Worm (Caenorhabditis elegans) whole organism, late embryonic: ENCODE results near the gene ucr-1.
A peak's percentile ranks its signal among the peaks of the same experiment; 100 is the strongest.

Source experiments
- C38D4.7 ChIP-seq: fragments of 200-800 bp; sonication (Bioruptor generic); optimal IDR thresholded peaks from 2 replicates; lab custom pipeline; 2018; ENCODE audit warnings: mild to moderate bottlenecking, missing genetic modification characterization, moderate library complexity, missing compliant biosample characterization
- F13H6.1 ChIP-seq: sonication (generic microtip); optimal IDR thresholded peaks from 2 replicates; lab custom pipeline; 2016; ENCODE audit warnings: missing genetic modification characterization, missing compliant biosample characterization
- K02D7.2 ChIP-seq: sonication (generic microtip); optimal IDR thresholded peaks from 2 replicates; lab custom pipeline; 2017; ENCODE audit warnings: mild to moderate bottlenecking, missing genetic modification characterization, missing compliant biosample characterization
- T23F11.4 ChIP-seq: fragments of 200-800 bp; sonication (Bioruptor generic); optimal IDR thresholded peaks from 2 replicates; lab custom pipeline; 2018; ENCODE audit warnings: mild to moderate bottlenecking, missing genetic modification characterization, missing compliant biosample characterization
- Y22D7AL.16 ChIP-seq: sonication (generic microtip); optimal IDR thresholded peaks from 2 replicates; lab custom pipeline; 2016; ENCODE audit warnings: missing genetic modification characterization, missing compliant biosample characterization
- ama-1 ChIP-seq: fragments of 150-350 bp; optimal IDR thresholded peaks from 2 replicates; lab custom pipeline; 2014
- ceh-14 ChIP-seq: sonication (generic microtip); optimal IDR thresholded peaks from 2 replicates; lab custom pipeline; 2016; ENCODE audit warnings: missing genotype, missing genetic modification characterization, missing compliant biosample characterization
- ceh-18 ChIP-seq: sonication (generic microtip); optimal IDR thresholded peaks from 2 replicates; lab custom pipeline; 2016; ENCODE audit warnings: missing genetic modification characterization, missing compliant biosample characterization
- ceh-19 ChIP-seq: fragments of 200-800 bp; sonication (Bioruptor generic); optimal IDR thresholded peaks from 2 replicates; lab custom pipeline; 2018; ENCODE audit warnings: mild to moderate bottlenecking, missing genetic modification characterization, missing compliant biosample characterization
- ceh-2 ChIP-seq: sonication (generic microtip); optimal IDR thresholded peaks from 2 replicates; lab custom pipeline; 2016; ENCODE audit warnings: missing genotype, missing genetic modification characterization, missing compliant biosample characterization
- ceh-22 ChIP-seq: sonication (generic microtip); optimal IDR thresholded peaks from 2 replicates; lab custom pipeline; 2017; ENCODE audit warnings: missing biosample characterization, missing genetic modification characterization
- ceh-31 ChIP-seq: sonication (generic microtip); optimal IDR thresholded peaks from 2 replicates; lab custom pipeline; 2016; ENCODE audit warnings: missing genetic modification characterization, missing compliant biosample characterization
- ceh-34 ChIP-seq: sonication (generic microtip); optimal IDR thresholded peaks from 2 replicates; lab custom pipeline; 2016; ENCODE audit warnings: mild to moderate bottlenecking, missing genetic modification characterization, missing compliant biosample characterization
- ceh-45 ChIP-seq: fragments of 200-800 bp; sonication (Bioruptor generic); IDR thresholded peaks from 2 replicates; pipeline ENCODE4 v1.3.6; 2022; ENCODE audit warnings: missing genetic modification reagents, missing genetic modification characterization, missing compliant biosample characterization
- ceh-48 ChIP-seq: sonication (generic microtip); optimal IDR thresholded peaks from 2 replicates; lab custom pipeline; 2016; ENCODE audit warnings: missing genetic modification characterization, inconsistent platforms, missing compliant biosample characterization
- ceh-6 ChIP-seq: fragments of 200-800 bp; sonication (Bioruptor generic); optimal IDR thresholded peaks from 2 replicates; lab custom pipeline; 2018; ENCODE audit warnings: mild to moderate bottlenecking, missing genetic modification characterization, missing compliant biosample characterization
- che-1 ChIP-seq: sonication (generic microtip); optimal IDR thresholded peaks from 2 replicates; lab custom pipeline; 2016; ENCODE audit warnings: mild to moderate bottlenecking, missing genetic modification characterization, missing compliant biosample characterization
- dmd-4 ChIP-seq: sonication (generic microtip); optimal IDR thresholded peaks from 2 replicates; lab custom pipeline; 2016; ENCODE audit warnings: borderline replicate concordance, missing genetic modification characterization, missing compliant biosample characterization
- dve-1 ChIP-seq: sonication (generic microtip); optimal IDR thresholded peaks from 2 replicates; lab custom pipeline; 2017; ENCODE audit warnings: antibody characterized with exemption, mild to moderate bottlenecking, missing genetic modification characterization, missing compliant biosample characterization
- elt-4 ChIP-seq: sonication (generic microtip); optimal IDR thresholded peaks from 2 replicates; lab custom pipeline; 2016; ENCODE audit warnings: missing genetic modification characterization, missing compliant biosample characterization
- ets-4 ChIP-seq: sonication (generic microtip); optimal IDR thresholded peaks from 2 replicates; lab custom pipeline; 2016; ENCODE audit warnings: missing genetic modification characterization, missing compliant biosample characterization
- eyg-1 ChIP-seq: sonication (generic microtip); optimal IDR thresholded peaks from 2 replicates; lab custom pipeline; 2016; ENCODE audit warnings: missing genotype, missing genetic modification characterization, missing compliant biosample characterization
- fax-1 ChIP-seq: sonication (generic microtip); optimal IDR thresholded peaks from 2 replicates; lab custom pipeline; 2016; ENCODE audit warnings: missing genotype, missing genetic modification characterization, missing compliant biosample characterization
- fkh-10 ChIP-seq: fragments of 150-350 bp; optimal IDR thresholded peaks from 2 replicates; lab custom pipeline; 2014; ENCODE audit warnings: missing biosample characterization, missing genetic modification reagents, missing genetic modification characterization
- gmeb-2 ChIP-seq: sonication (generic microtip); optimal IDR thresholded peaks from 2 replicates; lab custom pipeline; 2016; ENCODE audit warnings: missing genetic modification characterization, inconsistent platforms, missing compliant biosample characterization
- hlh-13 ChIP-seq: fragments of 200-800 bp; sonication (Bioruptor generic); optimal IDR thresholded peaks from 2 replicates; lab custom pipeline; 2018; ENCODE audit warnings: mild to moderate bottlenecking, missing genetic modification characterization, missing compliant biosample characterization
- hlh-30 ChIP-seq: sonication (generic microtip); optimal IDR thresholded peaks from 2 replicates; lab custom pipeline; 2017; ENCODE audit warnings: antibody characterized with exemption, missing genetic modification characterization, missing compliant biosample characterization; ENCODE audit not compliant: insufficient read depth
- hlh-6 ChIP-seq: sonication (generic microtip); optimal IDR thresholded peaks from 2 replicates; lab custom pipeline; 2016; ENCODE audit warnings: missing genotype, missing genetic modification characterization, missing compliant biosample characterization
- hlh-8 ChIP-seq: sonication (generic microtip); optimal IDR thresholded peaks from 2 replicates; lab custom pipeline; 2016; ENCODE audit warnings: missing genotype, missing genetic modification characterization, missing compliant biosample characterization
- madf-2 ChIP-seq: sonication (generic microtip); optimal IDR thresholded peaks from 2 replicates; lab custom pipeline; 2017; ENCODE audit warnings: missing genetic modification characterization, missing compliant biosample characterization
- mec-3 ChIP-seq: sonication (generic microtip); optimal IDR thresholded peaks from 2 replicates; lab custom pipeline; 2016; ENCODE audit warnings: borderline replicate concordance, missing genetic modification characterization, missing compliant biosample characterization
- nfya-1 ChIP-seq: sonication (generic microtip); optimal IDR thresholded peaks from 2 replicates; lab custom pipeline; 2017; ENCODE audit warnings: missing genetic modification characterization, mild to moderate bottlenecking, missing compliant biosample characterization, antibody characterized with exemption, moderate library complexity
- nhr-11 ChIP-seq: fragments of 150-350 bp; optimal IDR thresholded peaks from 2 replicates; lab custom pipeline; 2014; ENCODE audit warnings: missing biosample characterization, missing genetic modification characterization
- nhr-232 ChIP-seq: sonication (generic microtip); optimal IDR thresholded peaks from 2 replicates; lab custom pipeline; 2016; ENCODE audit warnings: missing genetic modification characterization, missing compliant biosample characterization
- pag-3 ChIP-seq: sonication (generic microtip); optimal IDR thresholded peaks from 2 replicates; lab custom pipeline; 2016; ENCODE audit warnings: missing compliant biosample characterization, missing genetic modification characterization, borderline replicate concordance
- pat-9 ChIP-seq: fragments of 200-800 bp; sonication (Bioruptor generic); optimal IDR thresholded peaks from 2 replicates; lab custom pipeline; 2018; ENCODE audit warnings: mild to moderate bottlenecking, missing genetic modification characterization, moderate library complexity, missing compliant biosample characterization
- pha-2 ChIP-seq: sonication (generic microtip); optimal IDR thresholded peaks from 2 replicates; lab custom pipeline; 2017; ENCODE audit warnings: mild to moderate bottlenecking, missing genetic modification characterization, missing compliant biosample characterization
- pha-4 ChIP-seq: fragments of 150-350 bp; optimal IDR thresholded peaks from 2 replicates; lab custom pipeline; 2018; ENCODE audit warnings: missing biosample characterization, missing genetic modification reagents, missing genetic modification characterization
- pqm-1 ChIP-seq: sonication (generic microtip); optimal IDR thresholded peaks from 2 replicates; lab custom pipeline; 2016; ENCODE audit warnings: missing genetic modification characterization, missing compliant biosample characterization
- ref-2 ChIP-seq: sonication (generic microtip); optimal IDR thresholded peaks from 2 replicates; lab custom pipeline; 2016; ENCODE audit warnings: missing genetic modification characterization, missing compliant biosample characterization
- rnt-1 ChIP-seq: sonication (generic microtip); optimal IDR thresholded peaks from 2 replicates; lab custom pipeline; 2016; ENCODE audit warnings: missing genetic modification characterization, missing compliant biosample characterization
- sdc-2 ChIP-seq: sonication (generic microtip); optimal IDR thresholded peaks from 2 replicates; lab custom pipeline; 2016; ENCODE audit warnings: missing genotype, missing genetic modification characterization, missing compliant biosample characterization
- sox-2 ChIP-seq: fragments of 200-800 bp; sonication (Bioruptor generic); IDR thresholded peaks from 2 replicates; pipeline ENCODE4 v1.3.6; 2022; ENCODE audit warnings: missing genetic modification reagents, missing genetic modification characterization, missing compliant biosample characterization
- sox-4 ChIP-seq: sonication (generic microtip); optimal IDR thresholded peaks from 2 replicates; lab custom pipeline; 2017; ENCODE audit warnings: mild to moderate bottlenecking, missing genetic modification characterization, inconsistent platforms, missing compliant biosample characterization
- tbx-2 ChIP-seq: sonication (generic microtip); optimal IDR thresholded peaks from 2 replicates; lab custom pipeline; 2016; ENCODE audit warnings: missing genetic modification characterization, missing compliant biosample characterization
- tbx-7 ChIP-seq: sonication (generic microtip); optimal IDR thresholded peaks from 2 replicates; lab custom pipeline; 2016; ENCODE audit warnings: missing genotype, missing genetic modification characterization, missing compliant biosample characterization
- ttx-3 ChIP-seq: sonication (generic microtip); optimal IDR thresholded peaks from 2 replicates; lab custom pipeline; 2016; ENCODE audit warnings: missing genetic modification reagents, missing genetic modification characterization, missing compliant biosample characterization
- unc-42 ChIP-seq: sonication (generic microtip); optimal IDR thresholded peaks from 2 replicates; lab custom pipeline; 2016; ENCODE audit warnings: missing genotype, missing genetic modification characterization, missing compliant biosample characterization
- unc-55 ChIP-seq: sonication (generic microtip); optimal IDR thresholded peaks from 2 replicates; lab custom pipeline; 2017; ENCODE audit warnings: missing biosample characterization, missing genetic modification reagents, missing genetic modification characterization
- unc-86 ChIP-seq: sonication (generic microtip); optimal IDR thresholded peaks from 2 replicates; lab custom pipeline; 2016; ENCODE audit warnings: missing genetic modification characterization, missing compliant biosample characterization
- ztf-16 ChIP-seq: sonication (generic microtip); optimal IDR thresholded peaks from 2 replicates; lab custom pipeline; 2017; ENCODE audit warnings: missing genetic modification characterization, missing compliant biosample characterization

ucr-1 gene

ce11 chrIII:5564325-5564724, 27.6 kb upstream of the ucr-1 start:
- TF ChIP-seq ceh-34 (tag; lab: Kevin White, UChicago) (no peak), tbx-2 (tag; lab: Kevin White, UChicago) (no peak), hlh-13 (GFP tag; lab: Kevin White, UChicago) (no peak), gmeb-2 (tag; lab: Kevin White, UChicago) (no peak), che-1 (no peak), mec-3 (tag; lab: Kevin White, UChicago) (no peak), ztf-16 (tag; lab: Kevin White, UChicago) (no peak), ref-2 (no peak), nhr-232 (tag; lab: Kevin White, UChicago) (no peak), eyg-1 (tag; lab: Kevin White, UChicago) (no peak), pat-9 (tag; lab: Kevin White, UChicago) (no peak), unc-86 (tag; lab: Kevin White, UChicago) (no peak), hlh-8 (no peak), hlh-30 (tag; lab: Kevin White, UChicago) (no peak), hlh-6 (tag; lab: Kevin White, UChicago) (no peak), pqm-1 (tag; lab: Kevin White, UChicago) (no peak), fkh-10 (no peak), K02D7.2 (tag; lab: Kevin White, UChicago) (no peak), ceh-22 (tag; lab: Kevin White, UChicago) (no peak), ceh-6 (GFP tag; lab: Kevin White, UChicago) (no peak)

ce11 chrIII:5564799-5565198, 27.1 kb upstream of the ucr-1 start, which contains the start of gene mlc-3:
mlc-3 (plus strand) TSS chrIII:5565025.
- TF ChIP-seq ceh-2 (tag; lab: Kevin White, UChicago) (no peak), ttx-3 (no peak), nhr-232 (tag; lab: Kevin White, UChicago) (no peak), hlh-30 (tag; lab: Kevin White, UChicago) (no peak), ama-1 (lab: Kevin White, UChicago) (no peak), ceh-19 (GFP tag; lab: Kevin White, UChicago) (no peak), madf-2 (tag; lab: Kevin White, UChicago) (no peak), sox-4 (no peak), nfya-1 (tag; lab: Kevin White, UChicago) (peak; percentile 13), dmd-4 (tag; lab: Kevin White, UChicago) (no peak), ceh-14 (peak; percentile 34), unc-55 (no peak), pha-2 (no peak), tbx-7 (tag; lab: Kevin White, UChicago) (no peak), pag-3 (tag; lab: Kevin White, UChicago) (no peak), ets-4 (tag; lab: Kevin White, UChicago) (peak; percentile 68), pha-4 (tag; lab: Kevin White, UChicago) (no peak), Y22D7AL.16 (no peak), tbx-2 (tag; lab: Kevin White, UChicago) (peak; percentile 32), T23F11.4 (no peak), rnt-1 (no peak), sdc-2 (tag; lab: Kevin White, UChicago) (no peak), fax-1 (tag; lab: Kevin White, UChicago) (no peak), unc-42 (no peak), ceh-34 (tag; lab: Kevin White, UChicago) (peak; percentile 58), fkh-10 (no peak), dve-1 (no peak), sox-2 (GFP tag; lab: Robert Waterston, UW) (no peak), ceh-22 (tag; lab: Kevin White, UChicago) (no peak), ceh-45 (GFP tag; lab: Robert Waterston, UW) (no peak), ceh-48 (tag; lab: Kevin White, UChicago) (no peak), pat-9 (tag; lab: Kevin White, UChicago) (peak; percentile 47), ref-2 (peak; percentile 32), nhr-11 (tag; lab: Kevin White, UChicago) (no peak), ceh-18 (tag; lab: Kevin White, UChicago) (peak; percentile 73), F13H6.1 (tag; lab: Kevin White, UChicago) (no peak), elt-4 (tag; lab: Kevin White, UChicago) (no peak), ceh-31 (tag; lab: Kevin White, UChicago) (peak; percentile 45), pqm-1 (tag; lab: Kevin White, UChicago) (no peak), eyg-1 (tag; lab: Kevin White, UChicago) (peak; percentile 14), C38D4.7 (GFP tag; lab: Kevin White, UChicago) (no peak), hlh-13 (GFP tag; lab: Kevin White, UChicago) (no peak)
